Worm (Caenorhabditis elegans): Measurements from ENCODE around the gene C11D2.7.

DNA sequence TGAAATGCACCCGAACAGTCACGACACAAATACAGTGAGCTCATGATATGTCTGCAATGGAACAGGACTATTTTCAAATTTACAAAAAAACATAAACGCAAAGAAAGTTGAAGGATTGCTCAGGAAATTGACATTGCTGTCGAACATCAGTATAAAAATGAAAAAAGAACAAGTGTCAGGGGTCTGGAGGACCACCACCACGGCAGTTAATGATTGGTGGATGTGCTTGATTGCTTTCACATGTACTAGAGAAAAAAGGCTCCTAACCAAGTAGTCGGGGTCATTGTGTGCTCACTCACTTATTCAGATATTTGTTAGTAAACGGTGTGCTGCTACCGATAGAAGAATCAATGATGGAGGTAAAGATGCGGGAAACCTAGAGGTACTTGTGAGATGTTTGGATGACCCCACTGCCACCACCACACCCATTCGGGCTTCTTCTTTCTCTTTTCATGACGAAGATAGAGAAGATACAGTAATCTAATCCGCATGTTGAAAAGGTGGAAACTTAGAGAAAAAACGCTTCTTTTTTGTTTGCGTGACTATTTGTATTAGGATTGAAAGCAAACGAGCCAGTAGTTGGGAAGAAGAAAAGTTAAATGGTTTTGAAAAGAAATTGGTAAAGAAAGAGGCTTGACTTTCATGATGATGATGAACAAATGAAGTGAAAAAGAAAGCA, 27.8 kb downstream of the C11D2.7 start, which contains the start of gene M03D4.4:
- TF ChIP-seq mep-1 (tag; optimal IDR thresholded peaks at IDR 0.05) (no peak), nhr-237 (tag; optimal IDR thresholded peaks at IDR 0.05) (no peak), spr-1 (tag; optimal IDR thresholded peaks at IDR 0.05) (no peak)
